Worm (Caenorhabditis elegans) whole organism, early embryonic: ENCODE data around the gene F30H5.5.

ENCODE experiments used
- aly-1 ChIP-seq: sonication (generic microtip); optimal IDR thresholded peaks from 2 replicates; lab custom pipeline; 2016; ENCODE audit warnings: missing genetic modification characterization, missing compliant biosample characterization
- ama-1 ChIP-seq: fragments of 150-350 bp; optimal IDR thresholded peaks from 2 replicates; lab custom pipeline; 2014
- ets-7 ChIP-seq: sonication (generic microtip); optimal IDR thresholded peaks from 2 replicates; lab custom pipeline; 2016; ENCODE audit warnings: missing genotype, missing genetic modification characterization, missing compliant biosample characterization
- hnd-1 ChIP-seq: sonication (generic microtip); optimal IDR thresholded peaks from 2 replicates; lab custom pipeline; 2016; ENCODE audit warnings: missing genetic modification characterization, missing compliant biosample characterization
- scrt-1 ChIP-seq: fragments of 200-800 bp; sonication (Bioruptor generic); IDR thresholded peaks from 2 replicates; pipeline ENCODE4 v1.3.6; 2022; ENCODE audit warnings: missing genetic modification characterization, missing compliant biosample characterization

DNA sequence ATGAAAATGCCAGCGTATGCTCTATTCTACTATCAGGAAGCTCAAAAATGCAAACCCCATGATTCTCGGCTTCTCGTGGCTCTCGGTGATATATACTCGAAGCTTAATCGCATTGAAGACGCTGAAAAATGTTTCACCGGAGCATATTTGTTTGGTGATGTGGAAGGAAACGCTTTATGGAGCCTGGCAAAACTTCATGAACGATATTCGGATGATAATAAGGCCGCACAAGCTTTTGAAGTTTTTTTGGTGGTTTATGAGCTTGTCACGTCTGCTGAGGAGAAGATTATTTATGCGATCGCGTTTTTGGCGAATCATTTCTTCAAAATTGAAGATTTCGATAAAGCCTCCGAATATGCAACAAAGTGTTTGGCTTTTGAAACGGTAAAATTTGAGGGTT, 7.3 kb upstream of the F30H5.5 start:
- TF ChIP-seq scrt-1 (GFP tag; lab: Robert Waterston, UW) (no peak), aly-1 (no peak), ets-7 (tag; lab: Kevin White, UChicago) (no peak), hnd-1 (no peak), ama-1 (lab: Kevin White, UChicago) (no peak)
